Worm (Caenorhabditis elegans) whole organism, midembryonic: ENCODE data around the gene cest-17.

Experiments
- cog-1 ChIP-seq: sonication (generic microtip); optimal IDR thresholded peaks from 2 replicates; lab custom pipeline; 2016; ENCODE audit warnings: missing genetic modification characterization, missing compliant biosample characterization
- ref-1 ChIP-seq: fragments of 200-800 bp; sonication (Bioruptor generic); conservative IDR thresholded peaks from 2 replicates; pipeline ENCODE4 v1.3.6; 2022; ENCODE audit warnings: missing genetic modification reagents, missing genetic modification characterization, missing compliant biosample characterization
- tab-1 ChIP-seq: fragments of 200-800 bp; sonication (Bioruptor generic); IDR thresholded peaks from 2 replicates; pipeline ENCODE4 v1.3.6; 2022; ENCODE audit warnings: missing genetic modification characterization, missing compliant biosample characterization
- ztf-29 ChIP-seq: fragments of 200-800 bp; sonication (Bioruptor generic); IDR thresholded peaks from 2 replicates; pipeline ENCODE4 v1.3.6; 2022; ENCODE audit warnings: missing genetic modification reagents, missing genetic modification characterization, missing compliant biosample characterization

ce11 chrV:8238290-8238689 lies 35.2 kb downstream of the cest-17 start, which contains the start of gene rol-3:
- no peak for TF ChIP-seq ref-1 (GFP tag; lab: Robert Waterston, UW)
- TF ChIP-seq cog-1 (tag; lab: Kevin White, UChicago): no peak
- no peak for TF ChIP-seq tab-1 (GFP tag; lab: Robert Waterston, UW)
- no peak for TF ChIP-seq ztf-29 (GFP tag; lab: Robert Waterston, UW)
